Fruit fly (Drosophila melanogaster): Measurements from ENCODE around the gene Esyt2.
A peak's percentile ranks its signal among the peaks of the same experiment; 100 is the strongest.

Gene Esyt2

dm6 chr3R:24544388-24544787, at the start of gene Esyt2:
Gene Esyt2, plus strand, starts transcription at chr3R:24544719.
- no peak for TF ChIP-seq CG17801 (GFP tag; optimal IDR thresholded peaks at IDR 0.05; ENCODE audit: partially characterized antibody)

- no peak for TF ChIP-seq CG17801 (GFP tag; optimal IDR thresholded peaks at IDR 0.05; ENCODE audit: partially characterized antibody)
Observed at dm6 chr3R:24496084-24496483, 48.4 kb upstream of the Esyt2 start.

- no peak for TF ChIP-seq CG17801 (GFP tag; optimal IDR thresholded peaks at IDR 0.05; ENCODE audit: partially characterized antibody)
Observed at dm6 chr3R:24503627-24504026, 40.9 kb upstream of the Esyt2 start.

- TF ChIP-seq CG17801 (GFP tag; optimal IDR thresholded peaks at IDR 0.05; ENCODE audit: partially characterized antibody) = no peak
Observed at dm6 chr3R:24514652-24515328, 29.7 kb upstream of the Esyt2 start, which contains the start of the genes nAChRbeta2 and DZIP1. Gene nAChRbeta2, minus strand, starts transcription at chr3R:24515106. Gene DZIP1, plus strand, starts transcription at chr3R:24515278.

- TF ChIP-seq CG17801 (GFP tag; optimal IDR thresholded peaks at IDR 0.05; ENCODE audit: partially characterized antibody) = peak; percentile 57
Observed at dm6 chr3R:24518150-24518580, 26.4 kb upstream of the Esyt2 start, which contains the start of gene Pp1alpha-96A. Gene Pp1alpha-96A, plus strand, starts transcription at chr3R:24518270.

dm6 chr3R:24521313-24521712, 23.2 kb upstream of the Esyt2 start:
- no peak for TF ChIP-seq CG17801 (GFP tag; optimal IDR thresholded peaks at IDR 0.05; ENCODE audit: partially characterized antibody)

dm6 chr3R:24523578-24523977, 20.9 kb upstream of the Esyt2 start, which contains the start of gene CG13622:
Gene CG13622, minus strand, starts transcription at chr3R:24523678.
- no peak for TF ChIP-seq CG17801 (GFP tag; optimal IDR thresholded peaks at IDR 0.05; ENCODE audit: partially characterized antibody)

- no peak for TF ChIP-seq CG17801 (GFP tag; optimal IDR thresholded peaks at IDR 0.05; ENCODE audit: partially characterized antibody)
Observed at dm6 chr3R:24524426-24524974, 20.0 kb upstream of the Esyt2 start, which contains the start of gene Jhbp12. Gene Jhbp12, plus strand, starts transcription at chr3R:24524794.

dm6 chr3R:24525983-24526661, 18.4 kb upstream of the Esyt2 start:
- TF ChIP-seq CG17801 (GFP tag; optimal IDR thresholded peaks at IDR 0.05; ENCODE audit: partially characterized antibody) = no peak

dm6 chr3R:24527845-24528244, 16.7 kb upstream of the Esyt2 start, which contains the start of gene CG6607:
Gene CG6607, plus strand, starts transcription at chr3R:24528047.
- no peak for TF ChIP-seq CG17801 (GFP tag; optimal IDR thresholded peaks at IDR 0.05; ENCODE audit: partially characterized antibody)

dm6 chr3R:24530328-24530727, 14.2 kb upstream of the Esyt2 start, which contains the start of the genes CG13623 and ana1:
Gene CG13623, minus strand, starts transcription at chr3R:24530558.
Gene ana1, plus strand, starts transcription at chr3R:24530576.
- no peak for TF ChIP-seq CG17801 (GFP tag; optimal IDR thresholded peaks at IDR 0.05; ENCODE audit: partially characterized antibody)

- TF ChIP-seq CG17801 (GFP tag; optimal IDR thresholded peaks at IDR 0.05; ENCODE audit: partially characterized antibody) = peak; percentile 93
Observed at dm6 chr3R:24543033-24543675, 1.4 kb upstream of the Esyt2 start.

dm6 chr3R:24543676-24544277, 742 bp upstream of the Esyt2 start, which contains the start of gene Cftr:
Gene Cftr, minus strand, starts transcription at chr3R:24543914.
- TF ChIP-seq CG17801 (GFP tag; optimal IDR thresholded peaks at IDR 0.05; ENCODE audit: partially characterized antibody) = peak; percentile 87

dm6 chr3R:24548216-24548615, 3.7 kb downstream of the Esyt2 start:
- no peak for TF ChIP-seq CG17801 (GFP tag; optimal IDR thresholded peaks at IDR 0.05; ENCODE audit: partially characterized antibody)

- TF ChIP-seq CG17801 (GFP tag; optimal IDR thresholded peaks at IDR 0.05; ENCODE audit: partially characterized antibody) = no peak
Observed at dm6 chr3R:24548832-24549231, 4.3 kb downstream of the Esyt2 start.

Data from ovary, adult (tissue).